Worm (Caenorhabditis elegans) whole organism, young adult: Measurements from ENCODE around the gene cyp-29A3.

Source experiments
- B0019.2 ChIP-seq: fragments of 200-800 bp; sonication (Bioruptor generic); conservative IDR thresholded peaks from 2 replicates; pipeline ENCODE4 v1.3.6; 2022; ENCODE audit warnings: missing genetic modification reagents, missing genetic modification characterization, missing compliant biosample characterization
- B0035.1 ChIP-seq: sonication (generic microtip); optimal IDR thresholded peaks from 2 replicates; lab custom pipeline; 2016; ENCODE audit warnings: missing genetic modification characterization, mild to moderate bottlenecking, missing compliant biosample characterization, missing genotype, missing genetic modification reagents
- B0261.1 ChIP-seq: sonication (generic microtip); optimal IDR thresholded peaks from 2 replicates; lab custom pipeline; 2016; ENCODE audit warnings: mild to moderate bottlenecking, missing genetic modification characterization, moderate library complexity, missing compliant biosample characterization
- C17E4.6 ChIP-seq: fragments of 200-800 bp; sonication (Bioruptor generic); IDR thresholded peaks from 2 replicates; pipeline ENCODE4 v1.3.6; 2022; ENCODE audit warnings: missing genetic modification reagents, missing genetic modification characterization, missing compliant biosample characterization
- F10E7.11 ChIP-seq: sonication (generic microtip); optimal IDR thresholded peaks from 2 replicates; lab custom pipeline; 2017; ENCODE audit warnings: mild to moderate bottlenecking, missing genetic modification characterization, moderate library complexity, missing compliant biosample characterization
- F22D6.2 ChIP-seq: sonication (generic microtip); optimal IDR thresholded peaks from 2 replicates; lab custom pipeline; 2016; ENCODE audit warnings: mild to moderate bottlenecking, missing genetic modification characterization, missing compliant biosample characterization
- Y53G8AR.9 ChIP-seq: fragments of 200-800 bp; sonication (Bioruptor generic); conservative IDR thresholded peaks from 2 replicates; pipeline ENCODE4 v1.3.6; 2022; ENCODE audit warnings: missing genetic modification reagents, missing genetic modification characterization, missing compliant biosample characterization
- Y67H2A.10 ChIP-seq: fragments of 200-800 bp; sonication (Bioruptor generic); conservative IDR thresholded peaks from 2 replicates; pipeline ENCODE4 v1.3.6; 2022; ENCODE audit warnings: missing genetic modification reagents, missing genetic modification characterization, missing compliant biosample characterization
- aptf-2 ChIP-seq: fragments of 200-800 bp; sonication (Bioruptor generic); conservative IDR thresholded peaks from 2 replicates; pipeline ENCODE4 v1.3.6; 2022; ENCODE audit warnings: missing genetic modification reagents, missing genetic modification characterization, missing compliant biosample characterization
- atf-7 ChIP-seq: sonication (generic microtip); optimal IDR thresholded peaks from 2 replicates; lab custom pipeline; 2017; ENCODE audit warnings: mild to moderate bottlenecking, missing genetic modification characterization, missing compliant biosample characterization
- attf-5 ChIP-seq: fragments of 200-800 bp; sonication (Bioruptor generic); optimal IDR thresholded peaks from 2 replicates; lab custom pipeline; 2018; ENCODE audit warnings: mild to moderate bottlenecking, missing genetic modification characterization, missing compliant biosample characterization
- bed-2 ChIP-seq: fragments of 200-800 bp; sonication (Bioruptor generic); IDR thresholded peaks from 2 replicates; pipeline ENCODE4 v1.3.6; 2022; ENCODE audit warnings: missing genetic modification reagents, missing genetic modification characterization, missing compliant biosample characterization
- cebp-1 ChIP-seq, 2 experiments: fragments of 200-800 bp in 1 of 2; sonication (Bioruptor generic) in 1 of 2; sonication (generic microtip) in 1 of 2; IDR thresholded peaks in 1 of 2; optimal IDR thresholded peaks in 1 of 2; 2 replicates each; pipeline versions ENCODE4 v1.3.6 to Lab custom; 2017 to 2022; ENCODE audit warnings: missing compliant biosample characterization in 2 of 2, missing genetic modification characterization in 2 of 2, mild to moderate bottlenecking in 1 of 2, missing genetic modification reagents in 1 of 2, moderate library complexity in 1 of 2
- ceh-27 ChIP-seq: fragments of 200-800 bp; sonication (Bioruptor generic); optimal IDR thresholded peaks from 2 replicates; lab custom pipeline; 2018; ENCODE audit warnings: mild to moderate bottlenecking, missing genetic modification characterization, moderate library complexity, missing compliant biosample characterization
- ceh-79 ChIP-seq: sonication (generic microtip); optimal IDR thresholded peaks from 2 replicates; lab custom pipeline; 2017; ENCODE audit warnings: mild to moderate bottlenecking, missing genetic modification characterization, missing compliant biosample characterization
- dox-1 ChIP-seq: fragments of 200-800 bp; sonication (Bioruptor generic); IDR thresholded peaks from 2 replicates; pipeline ENCODE4 v1.3.6; 2022; ENCODE audit warnings: missing genetic modification reagents, missing genetic modification characterization, missing compliant biosample characterization
- egl-44 ChIP-seq: fragments of 200-800 bp; sonication (Bioruptor generic); IDR thresholded peaks from 2 replicates; pipeline ENCODE4 v1.3.6; 2022; ENCODE audit warnings: missing genetic modification reagents, missing genetic modification characterization, missing compliant biosample characterization
- ekl-4 ChIP-seq: fragments of 200-800 bp; sonication (Bioruptor generic); IDR thresholded peaks from 2 replicates; pipeline ENCODE4 v1.3.6; 2022; ENCODE audit warnings: missing genetic modification reagents, missing genetic modification characterization, missing compliant biosample characterization
- fkh-3 ChIP-seq: sonication (generic microtip); optimal IDR thresholded peaks from 2 replicates; lab custom pipeline; 2016; ENCODE audit warnings: mild to moderate bottlenecking, missing genetic modification characterization, missing compliant biosample characterization
- hlh-12 ChIP-seq: sonication (generic microtip); optimal IDR thresholded peaks from 2 replicates; lab custom pipeline; 2016; ENCODE audit warnings: missing genetic modification characterization, missing compliant biosample characterization
- hlh-26 ChIP-seq: fragments of 200-800 bp; sonication (Bioruptor generic); conservative IDR thresholded peaks from 2 replicates; pipeline ENCODE4 v1.3.6; 2022; ENCODE audit warnings: missing genetic modification reagents, missing genetic modification characterization, missing compliant biosample characterization
- lag-1 ChIP-seq: fragments of 200-800 bp; sonication (Bioruptor generic); IDR thresholded peaks from 2 replicates; pipeline ENCODE4 v1.3.6; 2022; ENCODE audit warnings: missing genetic modification reagents, missing genetic modification characterization, missing compliant biosample characterization
- let-607 ChIP-seq, 2 experiments: fragments of 200-800 bp in 1 of 2; sonication (Bioruptor generic) in 1 of 2; sonication (generic microtip) in 1 of 2; optimal IDR thresholded peaks; 2 replicates each; lab custom pipeline; 2016 to 2018; ENCODE audit warnings: mild to moderate bottlenecking in 2 of 2, missing compliant biosample characterization in 2 of 2, missing genetic modification characterization in 2 of 2, moderate library complexity in 2 of 2, missing genotype in 1 of 2
- lin-35 ChIP-seq, 3 experiments: fragments of 150-350 bp in 2 of 3; sonication (generic microtip) in 1 of 3; optimal IDR thresholded peaks; 2 replicates each; lab custom pipeline; 2014 to 2018; ENCODE audit warnings: missing biosample characterization in 3 of 3, missing genetic modification characterization in 3 of 3, missing genetic modification reagents in 3 of 3
- lin-40 ChIP-seq: sonication (generic microtip); optimal IDR thresholded peaks from 2 replicates; lab custom pipeline; 2016; ENCODE audit warnings: missing genetic modification characterization, mild to moderate bottlenecking, missing compliant biosample characterization, missing genotype, missing genetic modification reagents
- lsl-1 ChIP-seq: fragments of 200-800 bp; sonication (Bioruptor generic); optimal IDR thresholded peaks from 2 replicates; lab custom pipeline; 2018; ENCODE audit warnings: mild to moderate bottlenecking, missing genetic modification characterization, moderate library complexity, missing compliant biosample characterization
- madf-10 ChIP-seq: sonication (generic microtip); optimal IDR thresholded peaks from 2 replicates; lab custom pipeline; 2016; ENCODE audit warnings: mild to moderate bottlenecking, missing genetic modification characterization, missing compliant biosample characterization
- madf-3 ChIP-seq: fragments of 200-800 bp; sonication (Bioruptor generic); IDR thresholded peaks from 2 replicates; pipeline ENCODE4 v1.3.6; 2022; ENCODE audit warnings: missing genetic modification reagents, missing genetic modification characterization, missing compliant biosample characterization
- madf-8 ChIP-seq: fragments of 200-800 bp; sonication (Bioruptor generic); conservative IDR thresholded peaks from 2 replicates; pipeline ENCODE4 v1.3.6; 2022; ENCODE audit warnings: missing genetic modification reagents, missing genetic modification characterization, missing compliant biosample characterization
- mes-4 ChIP-seq: sonication (generic microtip); optimal IDR thresholded peaks from 2 replicates; lab custom pipeline; 2016; ENCODE audit warnings: missing genotype, missing genetic modification characterization, missing compliant biosample characterization
- nfya-1 ChIP-seq: sonication (generic microtip); optimal IDR thresholded peaks from 2 replicates; lab custom pipeline; 2017; ENCODE audit warnings: antibody characterized with exemption, missing compliant biosample characterization, missing genetic modification characterization, borderline replicate concordance; ENCODE audit not compliant: insufficient read depth
- nfyb-1 ChIP-seq: fragments of 200-800 bp; sonication (Bioruptor generic); IDR thresholded peaks from 2 replicates; pipeline ENCODE4 v1.3.6; 2022; ENCODE audit warnings: missing genetic modification reagents, missing genetic modification characterization, missing compliant biosample characterization
- nhr-27 ChIP-seq: fragments of 200-800 bp; sonication (Bioruptor generic); optimal IDR thresholded peaks from 2 replicates; lab custom pipeline; 2018; ENCODE audit warnings: mild to moderate bottlenecking, missing genetic modification characterization, moderate library complexity, missing compliant biosample characterization
- nhr-80 ChIP-seq: sonication (generic microtip); optimal IDR thresholded peaks from 2 replicates; lab custom pipeline; 2016; ENCODE audit warnings: missing genetic modification characterization, missing compliant biosample characterization
- nhr-90 ChIP-seq: sonication (generic microtip); optimal IDR thresholded peaks from 2 replicates; lab custom pipeline; 2016; ENCODE audit warnings: missing genotype, mild to moderate bottlenecking, missing genetic modification characterization, missing compliant biosample characterization
- repo-1 ChIP-seq: sonication (generic microtip); optimal IDR thresholded peaks from 2 replicates; lab custom pipeline; 2017; ENCODE audit warnings: mild to moderate bottlenecking, missing genetic modification characterization, missing compliant biosample characterization
- sea-2 ChIP-seq: fragments of 200-800 bp; sonication (Bioruptor generic); IDR thresholded peaks from 2 replicates; pipeline ENCODE4 v1.3.6; 2022; ENCODE audit warnings: missing genetic modification characterization, missing compliant biosample characterization
- tbp1 ChIP-seq: fragments of 200-800 bp; sonication (Bioruptor generic); optimal IDR thresholded peaks from 2 replicates; lab custom pipeline; 2018; ENCODE audit warnings: mild to moderate bottlenecking, missing genetic modification characterization, missing compliant biosample characterization
- tbx-9 ChIP-seq: sonication (generic microtip); optimal IDR thresholded peaks from 2 replicates; lab custom pipeline; 2016; ENCODE audit warnings: borderline replicate concordance, missing genetic modification characterization, inconsistent platforms, missing compliant biosample characterization
- tlf-1 ChIP-seq: fragments of 200-800 bp; sonication (Bioruptor generic); optimal IDR thresholded peaks from 2 replicates; lab custom pipeline; 2018; ENCODE audit warnings: mild to moderate bottlenecking, missing genetic modification characterization, missing compliant biosample characterization
- unc-130 ChIP-seq: sonication (generic microtip); optimal IDR thresholded peaks from 2 replicates; lab custom pipeline; 2016; ENCODE audit warnings: missing genetic modification reagents, missing genetic modification characterization, missing compliant biosample characterization
- zim-3 ChIP-seq: sonication (generic microtip); optimal IDR thresholded peaks from 2 replicates; lab custom pipeline; 2017; ENCODE audit warnings: mild to moderate bottlenecking, missing genetic modification characterization, moderate library complexity, missing compliant biosample characterization
- ztf-25 ChIP-seq: fragments of 200-800 bp; sonication (Bioruptor generic); IDR thresholded peaks from 2 replicates; pipeline ENCODE4 v1.3.6; 2022; ENCODE audit warnings: missing genetic modification reagents, missing genetic modification characterization, missing compliant biosample characterization

The cyp-29A3 gene

DNA sequence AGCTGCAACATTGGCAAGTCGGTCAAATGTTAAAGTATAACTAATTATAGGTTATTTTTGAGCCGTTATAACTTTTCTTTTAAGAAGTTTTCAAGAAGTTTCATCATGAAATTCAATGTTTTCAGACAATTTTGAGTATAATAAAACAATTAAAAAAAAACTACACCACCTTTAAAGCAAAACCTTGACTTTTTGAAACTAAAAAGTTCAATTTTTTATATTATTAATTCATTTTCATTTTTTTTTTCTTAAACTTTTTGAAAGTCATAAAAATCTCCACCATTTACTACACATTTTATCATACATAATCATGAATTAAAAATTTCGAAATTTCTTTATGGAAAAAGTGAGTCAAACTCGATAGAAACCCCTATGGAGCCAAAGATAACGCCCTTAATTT is 14.0 kb upstream of the cyp-29A3 start, which contains the start of gene B0348.2:
Gene B0348.2, plus strand, starts transcription at position 301 of the 400 bp plus-strand sequence.
- TF ChIP-seq C17E4.6 (GFP tag; lab: Robert Waterston, UW) = no peak
- TF ChIP-seq madf-3 (GFP tag; lab: Robert Waterston, UW) = no peak
- TF ChIP-seq zim-3 = no peak
- no peak for TF ChIP-seq sea-2 (GFP tag; lab: Robert Waterston, UW)
- TF ChIP-seq let-607 (tag; optimal IDR thresholded peaks at IDR 0.05; lab: Kevin White, UChicago) = no peak
- TF ChIP-seq atf-7 = no peak
- TF ChIP-seq tbx-9 (tag; lab: Kevin White, UChicago) = no peak
- no peak for TF ChIP-seq ceh-27
- no peak for TF ChIP-seq mes-4 (tag; lab: Kevin White, UChicago)
- TF ChIP-seq lsl-1 (GFP tag; lab: Kevin White, UChicago) = no peak
- no peak for TF ChIP-seq B0019.2 (GFP tag; lab: Robert Waterston, UW)
- TF ChIP-seq lag-1 (GFP tag; lab: Robert Waterston, UW) = no peak
- TF ChIP-seq, all 124 proteins: peak for 0

DNA sequence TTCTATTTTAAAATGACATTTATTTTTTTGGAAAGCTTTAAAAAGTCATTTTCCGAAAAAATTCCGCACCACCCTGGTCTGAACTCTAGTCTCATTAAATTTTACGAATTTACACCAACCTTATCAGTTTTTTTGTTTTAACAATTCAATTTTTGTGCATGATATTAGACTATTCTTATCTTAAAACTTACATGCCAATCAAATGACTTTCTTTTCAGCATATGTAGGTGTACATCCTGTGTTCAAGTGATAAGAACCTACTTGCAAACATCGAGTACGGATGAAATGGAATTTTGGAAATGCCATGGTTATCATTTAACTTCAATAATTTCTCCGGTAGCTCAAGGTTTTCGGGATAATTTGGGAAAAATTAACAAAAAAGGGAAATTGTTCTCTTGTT is 11.2 kb upstream of the cyp-29A3 start:
- TF ChIP-seq nhr-80 (tag; lab: Kevin White, UChicago) (peak; percentile 68), Y53G8AR.9 (GFP tag; lab: Robert Waterston, UW) (no peak)
- TF ChIP-seq, all 124 proteins: peak for 1

DNA sequence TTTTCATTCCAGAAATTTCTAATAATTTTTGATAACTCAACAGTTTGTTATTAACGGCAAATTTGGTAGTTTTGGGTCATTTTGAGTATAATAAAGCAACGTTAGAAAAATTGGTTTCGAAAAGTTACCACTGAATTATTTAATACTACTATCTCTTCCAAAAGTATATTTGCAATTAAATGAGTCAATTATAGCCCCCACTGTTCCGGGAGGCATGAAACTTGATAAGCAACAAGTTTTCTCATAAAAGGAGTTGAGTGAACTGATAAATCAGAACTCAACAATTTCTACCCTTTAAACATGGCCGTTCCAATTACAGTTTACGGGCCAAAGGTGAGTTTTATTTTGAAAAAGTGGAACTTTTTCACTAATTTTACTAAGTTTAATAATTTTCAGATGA is 10.4 kb upstream of the cyp-29A3 start, which contains the start of gene B0348.1:
Gene B0348.1, plus strand, starts transcription at position 301 of the 400 bp plus-strand sequence.
- TF ChIP-seq hlh-26 (GFP tag; lab: Robert Waterston, UW) (no peak), F10E7.11 (tag; lab: Kevin White, UChicago) (no peak), lin-40 (tag; lab: Kevin White, UChicago) (no peak), hlh-12 (no peak), unc-130 (GFP tag; lab: Kevin White, UChicago) (no peak), Y67H2A.10 (GFP tag; lab: Robert Waterston, UW) (no peak), lin-35 (GFP tag; optimal IDR thresholded peaks at IDR 0.05; lab: Kevin White, UChicago) (no peak), nfya-1 (tag; lab: Kevin White, UChicago) (no peak), egl-44 (no peak), ceh-27 (no peak), madf-10 (tag; lab: Kevin White, UChicago) (no peak), aptf-2 (GFP tag; lab: Robert Waterston, UW) (no peak)

DNA sequence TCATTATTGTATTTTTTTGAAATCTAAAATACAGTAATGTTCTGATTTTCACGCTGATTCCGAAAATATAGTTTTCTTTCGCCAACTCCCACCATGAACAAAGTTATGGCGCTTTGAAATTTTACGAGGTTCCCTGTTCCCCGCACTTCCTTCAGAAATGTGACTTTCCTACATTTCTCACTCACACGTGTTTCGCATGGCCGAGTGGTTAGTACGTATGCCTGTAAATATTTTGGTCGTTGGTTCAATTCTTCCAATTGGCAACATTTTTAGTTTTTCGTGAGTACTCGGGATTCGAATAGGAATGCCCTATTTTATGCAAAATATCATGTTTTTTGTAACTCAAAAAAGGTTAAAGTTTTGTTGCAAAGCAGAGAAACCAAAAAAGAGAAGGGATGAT is 5.8 kb upstream of the cyp-29A3 start:
- TF ChIP-seq madf-8 (GFP tag; lab: Robert Waterston, UW) (0 out of 2 replicates have a peak, but pooled peaks have one; percentile 21), attf-5 (GFP tag; lab: Kevin White, UChicago) (no peak), B0035.1 (tag; lab: Kevin White, UChicago) (no peak), fkh-3 (tag; lab: Kevin White, UChicago) (peak; percentile 79), tlf-1 (peak; percentile 22), ceh-79 (tag; lab: Kevin White, UChicago) (no peak), nhr-27 (peak; percentile 32), cebp-1 (GFP tag; IDR thresholded peaks at IDR 0.05; lab: Robert Waterston, UW) (no peak), cebp-1 (tag; optimal IDR thresholded peaks at IDR 0.05; lab: Kevin White, UChicago) (no peak), repo-1 (tag; lab: Kevin White, UChicago) (peak; percentile 9), bed-2 (GFP tag; lab: Robert Waterston, UW) (0 out of 2 replicates have a peak, but pooled peaks have one; percentile 21), nfyb-1 (GFP tag; lab: Robert Waterston, UW) (peak; percentile 89; the same call in 1 of the 2 replicates), nhr-90 (tag; lab: Kevin White, UChicago) (peak; percentile 57), dox-1 (GFP tag; lab: Robert Waterston, UW) (peak; percentile 70; the same call in 1 of the 2 replicates), madf-10 (tag; lab: Kevin White, UChicago) (peak; percentile 61), F22D6.2 (tag; lab: Kevin White, UChicago) (no peak), B0019.2 (GFP tag; lab: Robert Waterston, UW) (no peak), ekl-4 (GFP tag; lab: Robert Waterston, UW) (no peak), tbp1 (GFP tag; lab: Kevin White, UChicago) (peak; percentile 98), ztf-25 (GFP tag; lab: Robert Waterston, UW) (peak; percentile 85), B0261.1 (tag; lab: Kevin White, UChicago) (peak; percentile 95)
